Worm (Caenorhabditis elegans) whole organism, early embryonic: Measurements from ENCODE around the gene F48E3.6.

Experiments
- B0310.2 ChIP-seq: sonication (generic microtip); optimal IDR thresholded peaks from 2 replicates; lab custom pipeline; 2016; ENCODE audit warnings: mild to moderate bottlenecking, missing genetic modification characterization, missing compliant biosample characterization
- F13C5.2 ChIP-seq: sonication (generic microtip); optimal IDR thresholded peaks from 2 replicates; lab custom pipeline; 2017; ENCODE audit warnings: mild to moderate bottlenecking, missing genetic modification characterization, inconsistent platforms, missing compliant biosample characterization
- aly-1 ChIP-seq: sonication (generic microtip); optimal IDR thresholded peaks from 2 replicates; lab custom pipeline; 2016; ENCODE audit warnings: missing genetic modification characterization, missing compliant biosample characterization
- ama-1 ChIP-seq: fragments of 150-350 bp; optimal IDR thresholded peaks from 2 replicates; lab custom pipeline; 2014
- ceh-13 ChIP-seq: fragments of 200-800 bp; sonication (Bioruptor generic); optimal IDR thresholded peaks from 2 replicates; lab custom pipeline; 2018; ENCODE audit warnings: mild to moderate bottlenecking, missing genetic modification characterization, missing compliant biosample characterization
- ceh-36 ChIP-seq: sonication (generic microtip); optimal IDR thresholded peaks from 2 replicates; lab custom pipeline; 2016; ENCODE audit warnings: missing genetic modification characterization, inconsistent platforms, missing compliant biosample characterization
- ets-7 ChIP-seq: sonication (generic microtip); optimal IDR thresholded peaks from 2 replicates; lab custom pipeline; 2016; ENCODE audit warnings: missing genotype, missing genetic modification characterization, missing compliant biosample characterization
- flt-1 ChIP-seq: fragments of 200-800 bp; sonication (Bioruptor generic); IDR thresholded peaks from 2 replicates; pipeline ENCODE4 v1.3.6; 2022; ENCODE audit warnings: missing genetic modification characterization, missing compliant biosample characterization
- hmbx-1 ChIP-seq: sonication (generic microtip); optimal IDR thresholded peaks from 2 replicates; lab custom pipeline; 2016; ENCODE audit warnings: mild to moderate bottlenecking, missing genetic modification characterization, missing compliant biosample characterization
- hmg-4 ChIP-seq: fragments of 200-800 bp; sonication (Bioruptor generic); optimal IDR thresholded peaks from 2 replicates; lab custom pipeline; 2018; ENCODE audit warnings: mild to moderate bottlenecking, missing genetic modification characterization, missing compliant biosample characterization
- hnd-1 ChIP-seq: sonication (generic microtip); optimal IDR thresholded peaks from 2 replicates; lab custom pipeline; 2016; ENCODE audit warnings: missing genetic modification characterization, missing compliant biosample characterization
- pes-1 ChIP-seq: fragments of 200-800 bp; sonication (Bioruptor generic); IDR thresholded peaks from 2 replicates; pipeline ENCODE4 v1.3.6; 2022; ENCODE audit warnings: missing genetic modification reagents, missing genetic modification characterization, missing compliant biosample characterization
- scrt-1 ChIP-seq: fragments of 200-800 bp; sonication (Bioruptor generic); IDR thresholded peaks from 2 replicates; pipeline ENCODE4 v1.3.6; 2022; ENCODE audit warnings: missing genetic modification characterization, missing compliant biosample characterization
- sea-1 ChIP-seq: fragments of 200-800 bp; sonication (Bioruptor generic); conservative IDR thresholded peaks from 2 replicates; pipeline ENCODE4 v1.3.6; 2022; ENCODE audit warnings: missing genetic modification characterization, missing compliant biosample characterization
- tbx-11 ChIP-seq: fragments of 200-800 bp; sonication (Bioruptor generic); IDR thresholded peaks from 2 replicates; pipeline ENCODE4 v1.3.6; 2022; ENCODE audit warnings: missing genetic modification characterization, missing compliant biosample characterization
- tbx-37 ChIP-seq: fragments of 200-800 bp; sonication (Bioruptor generic); conservative IDR thresholded peaks from 2 replicates; pipeline ENCODE4 v1.3.6; 2022; ENCODE audit warnings: missing genetic modification reagents, missing genetic modification characterization, missing compliant biosample characterization
- tra-4 ChIP-seq: sonication (generic microtip); optimal IDR thresholded peaks from 2 replicates; lab custom pipeline; 2017; ENCODE audit warnings: missing genetic modification characterization, missing compliant biosample characterization

The F48E3.6 gene

ce11 chrX:7502807-7503206 lies at the start of gene F48E3.6:
Gene F48E3.6 (minus strand): TSS chrX:7502907.
- no peak for TF ChIP-seq tra-4 (tag; lab: Kevin White, UChicago)
- no peak for TF ChIP-seq hmg-4 (GFP tag; lab: Kevin White, UChicago)
- TF ChIP-seq flt-1 (GFP tag; lab: Robert Waterston, UW) = no peak

ce11 chrX:7550452-7550851 lies 47.7 kb upstream of the F48E3.6 start:
- no peak for TF ChIP-seq ama-1
- TF ChIP-seq hmbx-1 = no peak

- TF ChIP-seq flt-1 (GFP tag; lab: Robert Waterston, UW) (no peak), ceh-13 (GFP tag; lab: Kevin White, UChicago) (no peak), B0310.2 (tag; lab: Kevin White, UChicago) (no peak), aly-1 (tag; lab: Kevin White, UChicago) (no peak), hmg-4 (GFP tag; lab: Kevin White, UChicago) (no peak), hmbx-1 (no peak), scrt-1 (GFP tag; lab: Robert Waterston, UW) (no peak), tbx-37 (no peak), ceh-36 (tag; lab: Kevin White, UChicago) (no peak), tra-4 (tag; lab: Kevin White, UChicago) (no peak), ets-7 (tag; lab: Kevin White, UChicago) (no peak), pes-1 (no peak), F13C5.2 (no peak), tbx-11 (GFP tag; lab: Robert Waterston, UW) (no peak), sea-1 (GFP tag; lab: Robert Waterston, UW) (no peak), ama-1 (no peak), hnd-1 (tag; lab: Kevin White, UChicago) (no peak)
These were observed 45.5 kb upstream of the F48E3.6 start, which contains the start of gene F46C8.1 for ce11 chrX:7548158-7548557. Gene F46C8.1 (plus strand): TSS chrX:7548458.

DNA sequence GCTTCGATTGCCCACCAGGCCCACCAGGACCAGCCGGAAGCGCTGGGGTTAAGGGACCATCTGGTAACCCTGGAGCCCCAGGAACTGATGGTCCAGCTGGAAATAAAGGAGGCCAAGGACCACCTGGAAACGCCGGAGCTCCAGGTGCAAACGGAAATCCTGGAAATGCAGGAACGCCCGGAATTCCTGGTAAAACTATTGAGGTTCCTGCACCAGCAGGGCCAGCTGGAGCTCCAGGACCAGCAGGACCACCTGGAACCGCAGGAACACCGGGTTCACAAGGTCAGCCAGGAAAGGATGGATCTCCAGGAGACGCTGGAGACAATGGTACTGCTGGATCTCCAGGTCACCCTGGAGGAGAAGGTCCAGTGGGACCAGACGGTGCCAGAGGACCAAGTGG lies 45.0 kb upstream of the F48E3.6 start:
- TF ChIP-seq scrt-1 (GFP tag; lab: Robert Waterston, UW) (no peak), hnd-1 (tag; lab: Kevin White, UChicago) (no peak), ceh-13 (GFP tag; lab: Kevin White, UChicago) (no peak), ets-7 (tag; lab: Kevin White, UChicago) (no peak), ceh-36 (tag; lab: Kevin White, UChicago) (no peak), B0310.2 (tag; lab: Kevin White, UChicago) (no peak), tra-4 (tag; lab: Kevin White, UChicago) (no peak), ama-1 (no peak), aly-1 (tag; lab: Kevin White, UChicago) (no peak), hmbx-1 (no peak), hmg-4 (GFP tag; lab: Kevin White, UChicago) (no peak), flt-1 (GFP tag; lab: Robert Waterston, UW) (no peak), tbx-37 (no peak), pes-1 (no peak), tbx-11 (GFP tag; lab: Robert Waterston, UW) (no peak), F13C5.2 (no peak), sea-1 (GFP tag; lab: Robert Waterston, UW) (no peak)

- TF ChIP-seq ama-1 = no peak
- TF ChIP-seq ets-7 (tag; lab: Kevin White, UChicago) = no peak
These were observed 43.8 kb upstream of the F48E3.6 start, which contains the start of gene col-174 for ce11 chrX:7546509-7546908. Gene col-174 (plus strand): TSS chrX:7546809.

DNA sequence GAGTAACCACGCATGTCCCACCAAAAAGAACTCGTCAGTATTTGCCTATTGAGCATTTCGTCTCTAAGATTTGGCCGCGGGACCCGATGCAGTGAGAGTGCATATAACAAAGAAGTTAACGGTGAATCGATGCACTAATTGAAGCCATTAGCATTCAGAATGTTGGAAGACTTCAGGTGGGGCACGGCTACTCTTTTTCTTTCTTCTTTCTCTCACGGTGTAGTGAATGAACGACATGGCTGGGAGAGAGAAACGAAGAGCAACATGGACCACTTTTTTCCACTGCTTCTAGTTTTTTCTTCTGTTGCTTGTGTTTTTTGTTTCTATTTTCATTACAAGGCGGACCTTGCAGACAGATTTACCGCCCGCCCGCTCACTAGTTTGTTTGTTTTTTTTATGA lies 38.4 kb upstream of the F48E3.6 start:
- TF ChIP-seq sea-1 (GFP tag; lab: Robert Waterston, UW) (no peak), ets-7 (tag; lab: Kevin White, UChicago) (no peak), ama-1 (no peak), flt-1 (GFP tag; lab: Robert Waterston, UW) (no peak), aly-1 (tag; lab: Kevin White, UChicago) (no peak), scrt-1 (GFP tag; lab: Robert Waterston, UW) (no peak), hmbx-1 (no peak), tbx-37 (no peak), F13C5.2 (no peak)

- TF ChIP-seq ets-7 (tag; lab: Kevin White, UChicago) (no peak), B0310.2 (tag; lab: Kevin White, UChicago) (no peak), pes-1 (no peak), ceh-13 (GFP tag; lab: Kevin White, UChicago) (no peak), F13C5.2 (no peak), ama-1 (no peak), scrt-1 (GFP tag; lab: Robert Waterston, UW) (no peak), tbx-37 (no peak)
These were observed 37.3 kb upstream of the F48E3.6 start, which contains the start of gene glb-16 for ce11 chrX:7540033-7540432. Gene glb-16 (minus strand): TSS chrX:7540133.

DNA sequence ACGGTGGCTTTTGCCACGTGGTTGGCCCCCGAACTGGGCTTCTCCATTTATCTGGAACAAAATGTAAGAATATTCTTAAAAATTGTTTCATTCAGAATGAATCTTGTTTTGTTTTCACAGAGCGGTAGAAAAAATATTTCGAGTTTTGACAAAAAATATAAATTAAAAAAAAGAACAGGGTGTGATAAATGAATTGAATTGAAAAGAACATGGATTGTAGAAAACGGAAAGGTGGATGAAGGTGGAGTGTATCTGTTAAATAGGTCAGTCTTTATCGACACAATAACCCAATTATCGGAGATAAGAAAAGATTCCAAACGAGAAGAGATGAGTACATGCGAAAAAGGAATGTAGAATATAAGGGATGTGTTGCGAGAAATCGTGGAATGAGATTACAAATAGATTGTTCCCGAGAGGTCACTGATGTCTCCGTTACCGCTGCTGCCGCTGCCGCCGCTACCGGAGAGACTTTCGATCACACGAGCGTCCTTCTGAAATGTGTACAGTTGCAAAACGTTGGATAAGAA lies 35.1 kb upstream of the F48E3.6 start, which contains the start of gene dpy-7:
Gene dpy-7 (minus strand): TSS at position 51 of the 527 bp plus-strand sequence.
- TF ChIP-seq scrt-1 (GFP tag; lab: Robert Waterston, UW) (no peak), tra-4 (tag; lab: Kevin White, UChicago) (no peak), pes-1 (no peak), F13C5.2 (no peak), B0310.2 (tag; lab: Kevin White, UChicago) (no peak)

DNA sequence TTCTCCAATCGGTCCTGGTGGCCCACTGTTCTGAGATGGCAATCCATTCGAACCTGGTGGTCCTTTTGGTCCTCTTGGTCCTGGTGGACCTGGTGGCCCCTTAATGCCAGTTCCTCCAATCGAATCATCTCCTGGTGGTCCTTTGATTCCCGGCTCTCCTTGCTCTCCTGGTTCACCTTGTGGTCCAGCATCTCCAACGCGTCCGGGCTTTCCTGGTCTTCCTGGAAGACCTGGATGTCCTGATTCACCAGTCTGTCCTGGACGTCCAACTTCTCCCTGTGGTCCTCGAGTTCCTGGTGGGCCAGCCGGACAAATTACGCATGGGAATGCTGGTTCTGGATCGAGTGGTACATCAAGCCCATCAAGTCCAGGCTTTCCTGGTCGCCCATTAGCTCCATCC lies 34.2 kb upstream of the F48E3.6 start:
- TF ChIP-seq tbx-37 (no peak), F13C5.2 (no peak), ceh-13 (GFP tag; lab: Kevin White, UChicago) (no peak), hnd-1 (tag; lab: Kevin White, UChicago) (no peak), sea-1 (GFP tag; lab: Robert Waterston, UW) (no peak), B0310.2 (tag; lab: Kevin White, UChicago) (no peak), tra-4 (tag; lab: Kevin White, UChicago) (no peak), scrt-1 (GFP tag; lab: Robert Waterston, UW) (no peak), ets-7 (tag; lab: Kevin White, UChicago) (no peak), ceh-36 (tag; lab: Kevin White, UChicago) (no peak), ama-1 (no peak), hmg-4 (GFP tag; lab: Kevin White, UChicago) (no peak)
